5 worm cellular contexts compared by ENCODE assay signal in the genomic region with DNA sequence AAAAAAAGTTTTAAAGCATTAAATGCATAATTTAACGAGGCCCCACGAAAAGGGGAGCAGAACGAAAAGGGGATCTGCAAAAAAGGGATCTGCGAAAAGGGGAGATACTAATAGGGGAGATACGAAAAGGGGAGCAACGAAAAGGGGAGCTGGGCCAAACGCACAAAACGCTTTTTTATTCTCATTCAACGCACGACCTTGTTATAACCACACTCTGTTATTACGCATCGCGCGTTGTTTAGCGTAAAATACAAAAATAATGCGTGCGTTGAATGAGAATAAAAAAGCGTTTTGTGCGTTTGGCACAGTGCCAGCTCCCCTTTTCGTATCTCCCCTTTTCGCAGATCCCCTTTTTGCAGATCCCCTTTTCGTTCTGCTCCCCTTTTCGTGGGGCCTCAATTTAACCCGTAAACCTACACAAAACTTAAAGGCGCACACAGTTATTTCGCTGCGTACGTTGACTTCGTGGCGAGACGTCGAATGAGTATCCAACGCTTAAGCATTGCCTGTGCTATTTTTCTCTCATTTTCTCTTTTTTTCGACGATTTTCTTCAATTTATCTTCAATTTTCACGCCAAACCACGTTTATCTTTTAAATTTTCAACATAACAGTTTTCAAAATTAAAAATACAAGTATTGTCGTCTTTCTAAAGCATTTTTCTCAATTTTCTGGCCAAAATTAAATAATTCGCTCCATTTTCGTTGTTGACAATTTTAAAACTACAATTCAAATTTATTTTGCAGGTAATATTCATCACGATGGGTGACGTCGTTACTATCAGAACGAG.
TF ChIP-seq lines count a peak whose summit lies in the region.

A gene (plus strand): TSS at position 738 of the 788 bp plus-strand sequence.

TF ChIP-seq in whole organism, L1 larva, 84 proteins besides CTCF, POLR2A, EP300 and RAD21 (continues in another document):
- peak; percentile 94 for TF ChIP-seq tbx-2 (tag; optimal IDR thresholded peaks at IDR 0.05; lab: Kevin White, UChicago)
- TF ChIP-seq C16A3.4 (tag; optimal IDR thresholded peaks at IDR 0.05; lab: Kevin White, UChicago), result peak; percentile 92
- TF ChIP-seq irx-1 (tag; optimal IDR thresholded peaks at IDR 0.05; lab: Kevin White, UChicago), result peak; percentile 80
- peak; percentile 34 for TF ChIP-seq aha-1 (tag; optimal IDR thresholded peaks at IDR 0.05; lab: Kevin White, UChicago)
- peak; percentile 39 for TF ChIP-seq elt-2 (tag; optimal IDR thresholded peaks at IDR 0.05; lab: Kevin White, UChicago)
- TF ChIP-seq hpl-2 (GFP tag; optimal IDR thresholded peaks at IDR 0.05; lab: Kevin White, UChicago), result peak; percentile 22
- TF ChIP-seq swsn-7 (tag; optimal IDR thresholded peaks at IDR 0.05; lab: Kevin White, UChicago), result peak; percentile 93
- peak in 1 of 2 experiments; percentile 32 for TF ChIP-seq egl-27 (tag; optimal IDR thresholded peaks at IDR 0.05; lab: Kevin White, UChicago)
- peak; percentile 5 for TF ChIP-seq mef-2 (tag; optimal IDR thresholded peaks at IDR 0.05; lab: Kevin White, UChicago)
- TF ChIP-seq F16B12.6 (tag; optimal IDR thresholded peaks at IDR 0.05; lab: Kevin White, UChicago), result peak; percentile 63
- TF ChIP-seq lin-13 (GFP tag; optimal IDR thresholded peaks at IDR 0.05; lab: Kevin White, UChicago), result peak; percentile 87
- peak; percentile 73 for TF ChIP-seq nhr-237 (tag; optimal IDR thresholded peaks at IDR 0.05; lab: Kevin White, UChicago)
- TF ChIP-seq jun-1 (tag; optimal IDR thresholded peaks at IDR 0.05; lab: Kevin White, UChicago), result peak; percentile 86
- peak; percentile 81 to 90 for TF ChIP-seq lin-35 (GFP tag; optimal IDR thresholded peaks at IDR 0.05; lab: Kevin White, UChicago)
- peak; percentile 90 for TF ChIP-seq xbp-1 (tag; optimal IDR thresholded peaks at IDR 0.05; lab: Kevin White, UChicago)
- peak in 1 of 2 experiments; percentile 91 for TF ChIP-seq ztf-11 (tag; optimal IDR thresholded peaks at IDR 0.05; lab: Kevin White, UChicago)

TF ChIP-seq in whole organism, L3 larva, 47 proteins besides CTCF, POLR2A, EP300 and RAD21 (continues in another document):
- TF ChIP-seq egl-5 (tag; optimal IDR thresholded peaks at IDR 0.05; lab: Kevin White, UChicago) (peak; percentile 76), egl-27 (tag; optimal IDR thresholded peaks at IDR 0.05; lab: Kevin White, UChicago) (peak; percentile 32), jun-1 (tag; optimal IDR thresholded peaks at IDR 0.05; lab: Kevin White, UChicago) (peak; percentile 78), elt-1 (tag; optimal IDR thresholded peaks at IDR 0.05; lab: Kevin White, UChicago) (peak; percentile 9), nhr-77 (tag; optimal IDR thresholded peaks at IDR 0.05; lab: Kevin White, UChicago) (peak; percentile 58), fkh-10 (GFP tag; optimal IDR thresholded peaks at IDR 0.05; lab: Kevin White, UChicago) (peak; percentile 61), R02D3.7 (tag; optimal IDR thresholded peaks at IDR 0.05; lab: Kevin White, UChicago) (peak; percentile 98), ceh-16 (tag; optimal IDR thresholded peaks at IDR 0.05; lab: Kevin White, UChicago) (peak; percentile 41), lin-15B (tag; optimal IDR thresholded peaks at IDR 0.05; lab: Kevin White, UChicago) (peak; percentile 90), nhr-23 (tag; optimal IDR thresholded peaks at IDR 0.05; lab: Kevin White, UChicago) (peak; percentile 94), nhr-43 (tag; optimal IDR thresholded peaks at IDR 0.05; lab: Kevin White, UChicago; ENCODE audit: poor library complexity, severe bottlenecking) (peak; percentile 82), tbx-2 (tag; optimal IDR thresholded peaks at IDR 0.05; lab: Kevin White, UChicago) (peak; percentile 70), pha-4 (tag; optimal IDR thresholded peaks at IDR 0.05; lab: Kevin White, UChicago) (peak; percentile 94), pqm-1 (tag; optimal IDR thresholded peaks at IDR 0.05; lab: Kevin White, UChicago) (peak; percentile 29), ceh-28 (tag; optimal IDR thresholded peaks at IDR 0.05; lab: Kevin White, UChicago) (peak; percentile 63), nfya-1 (tag; optimal IDR thresholded peaks at IDR 0.05; lab: Kevin White, UChicago; ENCODE audit: insufficient read depth) (peak; percentile 90)

TF ChIP-seq in whole organism, early embryonic, 17 proteins besides CTCF, POLR2A, EP300 and RAD21:
- peak; percentile 85 for TF ChIP-seq pes-1 (GFP tag; IDR thresholded peaks at IDR 0.05; lab: Robert Waterston, UW)
- TF ChIP-seq F13C5.2 (tag; optimal IDR thresholded peaks at IDR 0.05; lab: Kevin White, UChicago), result peak; percentile 51
- peak; percentile 43 for TF ChIP-seq hnd-1 (tag; optimal IDR thresholded peaks at IDR 0.05; lab: Kevin White, UChicago)
- TF ChIP-seq tbx-37 (GFP tag; conservative IDR thresholded peaks at IDR 0.05; lab: Robert Waterston, UW), result peak; percentile 69
- peak; percentile 48 for TF ChIP-seq aly-1 (tag; optimal IDR thresholded peaks at IDR 0.05; lab: Kevin White, UChicago)
- peak; percentile 83 for TF ChIP-seq ets-7 (tag; optimal IDR thresholded peaks at IDR 0.05; lab: Kevin White, UChicago)
- TF ChIP-seq tbx-11 (GFP tag; IDR thresholded peaks at IDR 0.05; lab: Robert Waterston, UW), result peak; percentile 53; the same call in 1 of the 2 replicates
- TF ChIP-seq hmg-4 (GFP tag; optimal IDR thresholded peaks at IDR 0.05; lab: Kevin White, UChicago), result peak; percentile 50
- peak; percentile 68; the same call in 1 of the 2 replicates for TF ChIP-seq flt-1 (GFP tag; IDR thresholded peaks at IDR 0.05; lab: Robert Waterston, UW)
- peak; percentile 50; the same call in 1 of the 2 replicates for TF ChIP-seq scrt-1 (GFP tag; IDR thresholded peaks at IDR 0.05; lab: Robert Waterston, UW)
- peak; percentile 64 for TF ChIP-seq sea-1 (GFP tag; conservative IDR thresholded peaks at IDR 0.05; lab: Robert Waterston, UW)

TF ChIP-seq in whole organism, midembryonic, 9 proteins besides CTCF, POLR2A, EP300 and RAD21:
- TF ChIP-seq tab-1 (GFP tag; IDR thresholded peaks at IDR 0.05; lab: Robert Waterston, UW) (peak; percentile 78; the same call in 1 of the 2 replicates), cog-1 (tag; optimal IDR thresholded peaks at IDR 0.05; lab: Kevin White, UChicago) (peak; percentile 84), klf-2 (GFP tag; conservative IDR thresholded peaks at IDR 0.05; lab: Robert Waterston, UW) (peak; percentile 87), ztf-29 (GFP tag; IDR thresholded peaks at IDR 0.05; lab: Robert Waterston, UW) (peak; percentile 85), ref-1 (GFP tag; conservative IDR thresholded peaks at IDR 0.05; lab: Robert Waterston, UW) (0 out of 2 replicates have a peak, but pooled peaks have one; percentile 39), flt-1 (GFP tag; IDR thresholded peaks at IDR 0.05; lab: Robert Waterston, UW) (peak; percentile 86), ztf-23 (GFP tag; IDR thresholded peaks at IDR 0.05; lab: Robert Waterston, UW) (peak; percentile 93), T22C8.4 (GFP tag; IDR thresholded peaks at IDR 0.05; lab: Robert Waterston, UW) (peak; percentile 72)

TF ChIP-seq in whole organism, young adult, 124 proteins besides CTCF, POLR2A, EP300 and RAD21 (continues in another document):
- TF ChIP-seq zim-3 (tag; optimal IDR thresholded peaks at IDR 0.05; lab: Kevin White, UChicago), result peak; percentile 75
- TF ChIP-seq Y67H2A.10 (GFP tag; conservative IDR thresholded peaks at IDR 0.05; lab: Robert Waterston, UW), result peak; percentile 96
- peak; percentile 86 for TF ChIP-seq attf-3 (GFP tag; conservative IDR thresholded peaks at IDR 0.05; lab: Robert Waterston, UW)
- TF ChIP-seq rcor-1 (GFP tag; IDR thresholded peaks at IDR 0.05; lab: Robert Waterston, UW), result peak; percentile 97
- peak; percentile 68; the same call in 1 of the 2 replicates for TF ChIP-seq aptf-3 (GFP tag; IDR thresholded peaks at IDR 0.05; lab: Robert Waterston, UW)
- TF ChIP-seq aptf-2 (GFP tag; conservative IDR thresholded peaks at IDR 0.05; lab: Robert Waterston, UW), result peak; percentile 95
- TF ChIP-seq ztf-25 (GFP tag; IDR thresholded peaks at IDR 0.05; lab: Robert Waterston, UW), result peak; percentile 99
- peak; percentile 59; the same call in 1 of the 2 replicates for TF ChIP-seq cebp-2 (GFP tag; IDR thresholded peaks at IDR 0.05; lab: Robert Waterston, UW)
- TF ChIP-seq hmg-1.2 (GFP tag; IDR thresholded peaks at IDR 0.05; lab: Robert Waterston, UW), result peak; percentile 92
- TF ChIP-seq bed-2 (GFP tag; IDR thresholded peaks at IDR 0.05; lab: Robert Waterston, UW), result peak; percentile 97
- peak; percentile 82 for TF ChIP-seq ZK185.1 (tag; optimal IDR thresholded peaks at IDR 0.05; lab: Kevin White, UChicago; ENCODE audit: poor library complexity, severe bottlenecking)
- peak; percentile 87 for TF ChIP-seq cebp-1 (GFP tag; IDR thresholded peaks at IDR 0.05; lab: Robert Waterston, UW)
- peak; percentile 90 for TF ChIP-seq cebp-1 (tag; optimal IDR thresholded peaks at IDR 0.05; lab: Kevin White, UChicago)
- peak; percentile 73 for TF ChIP-seq F23B12.7 (tag; optimal IDR thresholded peaks at IDR 0.05; lab: Kevin White, UChicago; ENCODE audit: insufficient read depth)
- peak; percentile 96 for TF ChIP-seq K11D2.4 (GFP tag; IDR thresholded peaks at IDR 0.05; lab: Robert Waterston, UW)
- peak; percentile 96 for TF ChIP-seq lin-26 (GFP tag; IDR thresholded peaks at IDR 0.05; lab: Robert Waterston, UW)
- peak; percentile 58 for TF ChIP-seq chd-7 (tag; optimal IDR thresholded peaks at IDR 0.05; lab: Kevin White, UChicago)
- TF ChIP-seq xnd-1 (tag; optimal IDR thresholded peaks at IDR 0.05; lab: Kevin White, UChicago), result peak; percentile 6
- peak; percentile 97 for TF ChIP-seq pbrm-1 (GFP tag; IDR thresholded peaks at IDR 0.05; lab: Robert Waterston, UW)
- TF ChIP-seq lir-1 (GFP tag; conservative IDR thresholded peaks at IDR 0.05; lab: Robert Waterston, UW), result peak; percentile 95
- TF ChIP-seq nhr-90 (tag; optimal IDR thresholded peaks at IDR 0.05; lab: Kevin White, UChicago), result peak; percentile 54
- TF ChIP-seq egl-18 (GFP tag; IDR thresholded peaks at IDR 0.05; lab: Robert Waterston, UW), result 0 out of 2 replicates have a peak, but pooled peaks have one; percentile 37
- peak; percentile 84; the same call in 1 of the 2 replicates for TF ChIP-seq attf-6 (GFP tag; IDR thresholded peaks at IDR 0.05; lab: Robert Waterston, UW)
- peak; percentile 95 for TF ChIP-seq egrh-3 (GFP tag; IDR thresholded peaks at IDR 0.05; lab: Robert Waterston, UW)
- TF ChIP-seq F22D6.2 (tag; optimal IDR thresholded peaks at IDR 0.05; lab: Kevin White, UChicago), result peak; percentile 47
- TF ChIP-seq Y53F4B.3 (GFP tag; IDR thresholded peaks at IDR 0.05; lab: Robert Waterston, UW), result peak; percentile 92
- TF ChIP-seq ceh-40 (GFP tag; IDR thresholded peaks at IDR 0.05; lab: Robert Waterston, UW), result peak; percentile 53; the same call in 1 of the 2 replicates
- peak; percentile 97 for TF ChIP-seq ceh-91 (GFP tag; IDR thresholded peaks at IDR 0.05; lab: Robert Waterston, UW)
- peak; percentile 78 for TF ChIP-seq ztf-18 (tag; optimal IDR thresholded peaks at IDR 0.05; lab: Kevin White, UChicago)
- TF ChIP-seq dox-1 (GFP tag; IDR thresholded peaks at IDR 0.05; lab: Robert Waterston, UW), result peak; percentile 99
- TF ChIP-seq lin-54 (GFP tag; optimal IDR thresholded peaks at IDR 0.05; lab: Kevin White, UChicago), result peak; percentile 85
- TF ChIP-seq madf-8 (GFP tag; conservative IDR thresholded peaks at IDR 0.05; lab: Robert Waterston, UW), result peak; percentile 79
